Fruit fly (Drosophila melanogaster) whole organism, embryonic: ENCODE results near the gene SecCl.

Experiments
- CG12942 ChIP-seq: fragments of 200-800 bp; sonication (Bioruptor generic); optimal IDR thresholded peaks from 3 replicates; lab custom pipeline; 2016; ENCODE audit warnings: missing biosample characterization, missing genetic modification characterization
- CG13894 ChIP-seq: fragments of 200-800 bp; sonication (Bioruptor generic); optimal IDR thresholded peaks from 3 replicates; lab custom pipeline; 2018; ENCODE audit warnings: missing biosample characterization, mild to moderate bottlenecking, missing genetic modification characterization, moderate library complexity
- CG16863 ChIP-seq: fragments of 200-800 bp; sonication (Bioruptor generic); optimal IDR thresholded peaks from 3 replicates; lab custom pipeline; 2016; ENCODE audit warnings: missing biosample characterization, missing genetic modification characterization
- CG30431 ChIP-seq: fragments of 200-800 bp; sonication (Bioruptor generic); optimal IDR thresholded peaks from 2 replicates; lab custom pipeline; 2017; ENCODE audit warnings: missing biosample characterization, missing genetic modification characterization
- GATAe ChIP-seq: fragments of 200-800 bp; sonication (Bioruptor generic); conservative IDR thresholded peaks from 2 replicates; pipeline ENCODE4 v1.3.6; 2022; ENCODE audit warnings: missing biosample characterization, missing genetic modification characterization
- trem ChIP-seq: fragments of 200-800 bp; optimal IDR thresholded peaks from 3 replicates; lab custom pipeline; 2019; ENCODE audit warnings: missing biosample characterization, mild to moderate bottlenecking, missing genetic modification characterization, moderate library complexity

DNA sequence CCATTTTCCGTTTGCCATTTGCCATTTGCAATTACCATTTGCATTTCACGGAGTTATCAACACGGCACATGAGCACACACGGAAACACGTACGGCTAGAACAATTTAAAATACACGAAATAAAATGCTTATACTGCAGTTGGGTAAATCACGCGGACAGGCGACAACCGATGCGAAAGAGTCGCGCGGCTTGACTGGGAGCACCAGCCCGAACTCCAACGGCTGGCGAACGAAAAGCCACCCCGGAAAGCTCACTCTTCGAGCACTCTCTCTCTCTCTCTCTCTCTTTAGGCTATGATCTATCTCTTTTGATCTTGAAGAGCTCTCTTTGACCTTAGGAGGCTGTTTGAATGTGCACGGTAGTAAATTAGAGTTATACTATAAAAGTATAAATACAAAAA, 48.6 kb upstream of the SecCl start, which contains the start of gene blot:
- TF ChIP-seq CG13894 (tag; lab: Kevin White, UChicago) (no peak), CG16863 (GFP tag; lab: Kevin White, UChicago) (no peak), GATAe (no peak), CG12942 (GFP tag; lab: Kevin White, UChicago) (no peak), trem (tag; lab: Kevin White, UChicago) (no peak), CG30431 (GFP tag; lab: Kevin White, UChicago) (no peak)
